Fruit fly (Drosophila melanogaster): ENCODE results near the gene Sod1.
A peak's percentile ranks its signal among the peaks of the same experiment; 100 is the strongest.

Gene Sod1

dm6 chr3L:11120419-11120958, 6.9 kb upstream of the Sod1 start, which contains the start of the genes FoxK and mRpL2 (continued):
- TF ChIP-seq CG4282 (GFP tag; optimal IDR thresholded peaks at IDR 0.05) (peak; percentile 39), CG12769 (tag; optimal IDR thresholded peaks at IDR 0.05) (peak; percentile 10), az2 (GFP tag; optimal IDR thresholded peaks at IDR 0.05) (no peak), tgo (GFP tag; IDR thresholded peaks at IDR 0.05) (no peak), CG3065 (GFP tag; optimal IDR thresholded peaks at IDR 0.05) (peak; percentile 79), CG17912 (GFP tag; optimal IDR thresholded peaks at IDR 0.05) (peak; percentile 26), CG4617 (GFP tag; optimal IDR thresholded peaks at IDR 0.05; ENCODE audit: borderline replicate concordance) (peak; percentile 81), BEAF-32 (GFP tag; optimal IDR thresholded peaks at IDR 0.05) (peak; percentile 47), pzg (GFP tag; optimal IDR thresholded peaks at IDR 0.05) (peak; percentile 82), rib (GFP tag; IDR thresholded peaks at IDR 0.05) (0 out of 2 replicates have a peak, but pooled peaks have one; percentile 10), fd102C (GFP tag; optimal IDR thresholded peaks at IDR 0.05) (no peak), CG4404 (GFP tag; IDR thresholded peaks at IDR 0.05) (no peak), dimm (GFP tag; IDR thresholded peaks at IDR 0.05) (no peak), Myb (GFP tag; optimal IDR thresholded peaks at IDR 0.05) (peak; percentile 78), zf30C (GFP tag; optimal IDR thresholded peaks at IDR 0.05) (peak; percentile 30), CG2129 (GFP tag; IDR thresholded peaks at IDR 0.05; ENCODE audit: partially characterized antibody) (no peak), CG13287 (GFP tag; IDR thresholded peaks at IDR 0.05; ENCODE audit: partially characterized antibody) (peak; percentile 57; the same call in 1 of the 2 replicates), bbx (GFP tag; IDR thresholded peaks at IDR 0.05; ENCODE audit: partially characterized antibody) (peak; percentile 56), CG8359 (GFP tag; optimal IDR thresholded peaks at IDR 0.05; ENCODE audit: borderline replicate concordance) (peak; percentile 80), dm (GFP tag; optimal IDR thresholded peaks at IDR 0.05) (peak; percentile 90), h (optimal IDR thresholded peaks at IDR 0.05) (no peak), kay (GFP tag; optimal IDR thresholded peaks at IDR 0.05) (no peak), bsh (GFP tag; optimal IDR thresholded peaks at IDR 0.05) (peak in 1 of 2 experiments; percentile 94), CG9437 (GFP tag; optimal IDR thresholded peaks at IDR 0.05) (no peak), knrl (GFP tag; IDR thresholded peaks at IDR 0.05; ENCODE audit: partially characterized antibody) (0 out of 3 replicates have a peak, but pooled peaks have one; percentile 27), CG9797 (GFP tag; optimal IDR thresholded peaks at IDR 0.05) (peak; percentile 54), Meics (GFP tag; optimal IDR thresholded peaks at IDR 0.05) (no peak), CG9727 (GFP tag; optimal IDR thresholded peaks at IDR 0.05) (no peak), ERR (GFP tag; optimal IDR thresholded peaks at IDR 0.05) (peak; percentile 4), Abd-B (GFP tag; optimal IDR thresholded peaks at IDR 0.05) (no peak), Sox102F (GFP tag; optimal IDR thresholded peaks at IDR 0.05) (no peak), br (optimal IDR thresholded peaks at IDR 0.05) (no peak), abd-A (tag; optimal IDR thresholded peaks at IDR 0.05) (no peak), E2f2 (GFP tag; IDR thresholded peaks at IDR 0.05) (peak; percentile 58), nom (GFP tag; optimal IDR thresholded peaks at IDR 0.05) (peak; percentile 97), Med (GFP tag) (peak; percentile 80), insv (GFP tag; optimal IDR thresholded peaks at IDR 0.05) (peak in 1 of 2 experiments; percentile 38), so (GFP tag; IDR thresholded peaks at IDR 0.05) (no peak), MESR4 (GFP tag; optimal IDR thresholded peaks at IDR 0.05) (peak; percentile 71), gem (tag; optimal IDR thresholded peaks at IDR 0.05) (peak; percentile 4), CG13894 (tag; optimal IDR thresholded peaks at IDR 0.05) (no peak), CG8290 (GFP tag; optimal IDR thresholded peaks at IDR 0.05) (no peak), CG8290 (tag; optimal IDR thresholded peaks at IDR 0.05) (peak in 1 of 2 experiments; percentile 60), CG11504 (tag; optimal IDR thresholded peaks at IDR 0.05) (peak; percentile 2), CG7987 (GFP tag; optimal IDR thresholded peaks at IDR 0.05) (peak; percentile 28), CG1529 (GFP tag; optimal IDR thresholded peaks at IDR 0.05) (no peak), CG17829 (tag; optimal IDR thresholded peaks at IDR 0.05) (peak; percentile 25), CG17186 (GFP tag; optimal IDR thresholded peaks at IDR 0.05) (peak; percentile 53), CG14965 (GFP tag; optimal IDR thresholded peaks at IDR 0.05; ENCODE audit: borderline replicate concordance) (no peak), Dref (GFP tag; IDR thresholded peaks at IDR 0.05) (peak; percentile 44)

Measured in whole organism, embryonic.